Fruit fly (Drosophila melanogaster) whole organism, embryonic: ENCODE results near the gene Kah.

Source experiments
- Awh ChIP-seq: fragments of 200-800 bp; sonication (Bioruptor generic); IDR thresholded peaks from 2 replicates; pipeline ENCODE4, ENCODE4 v1.3.6; 2022; ENCODE audit warnings: missing biosample characterization, missing genetic modification characterization
- Blimp-1 ChIP-seq: fragments of 200-800 bp; sonication (Bioruptor generic); optimal IDR thresholded peaks from 3 replicates; lab custom pipeline; 2018; ENCODE audit warnings: missing biosample characterization, missing genetic modification characterization, mild to moderate bottlenecking, moderate library complexity, missing genetic modification reagents
- CG10209 ChIP-seq: fragments of 200-800 bp; sonication (Bioruptor generic); optimal IDR thresholded peaks from 3 replicates; lab custom pipeline; 2017; ENCODE audit warnings: missing biosample characterization, mild to moderate bottlenecking, missing genetic modification characterization, missing genetic modification reagents
- CG10543 ChIP-seq: fragments of 200-800 bp; sonication (Bioruptor generic); optimal IDR thresholded peaks from 3 replicates; lab custom pipeline; 2017; ENCODE audit warnings: missing biosample characterization, mild to moderate bottlenecking, missing genetic modification characterization, moderate library complexity
- CG11560 ChIP-seq: fragments of 200-800 bp; sonication (Bioruptor generic); IDR thresholded peaks from 3 replicates; pipeline ENCODE4 v1.3.6; 2022; ENCODE audit warnings: missing biosample characterization, missing genetic modification characterization
- CG11695 ChIP-seq: fragments of 200-800 bp; sonication (Bioruptor generic); IDR thresholded peaks from 3 replicates; pipeline ENCODE4 v1.3.6; 2022; ENCODE audit warnings: missing biosample characterization, missing genetic modification characterization
- CG11696 ChIP-seq: fragments of 200-800 bp; sonication (Bioruptor generic); IDR thresholded peaks from 2 replicates; pipeline ENCODE4 v1.3.6; 2022; ENCODE audit warnings: missing biosample characterization, missing genetic modification characterization
- CG12104 ChIP-seq: fragments of 200-800 bp; sonication (Bioruptor generic); optimal IDR thresholded peaks from 3 replicates; lab custom pipeline; 2016; ENCODE audit warnings: missing biosample characterization, missing genetic modification characterization
- CG15269 ChIP-seq: fragments of 200-800 bp; sonication (Bioruptor generic); optimal IDR thresholded peaks from 2 replicates; lab custom pipeline; 2018; ENCODE audit warnings: missing biosample characterization, mild to moderate bottlenecking, missing genetic modification characterization, moderate library complexity
- CG1647 ChIP-seq: fragments of 200-800 bp; sonication (Bioruptor generic); optimal IDR thresholded peaks from 3 replicates; lab custom pipeline; 2016; ENCODE audit warnings: missing biosample characterization, missing genetic modification characterization
- CG16863 ChIP-seq: fragments of 200-800 bp; sonication (Bioruptor generic); optimal IDR thresholded peaks from 3 replicates; lab custom pipeline; 2016; ENCODE audit warnings: missing biosample characterization, missing genetic modification characterization
- CG1832 ChIP-seq: fragments of 200-800 bp; sonication (Bioruptor generic); optimal IDR thresholded peaks from 2 replicates; lab custom pipeline; 2017; ENCODE audit warnings: missing biosample characterization, mild to moderate bottlenecking, missing genetic modification characterization, inconsistent platforms
- CG18619 ChIP-seq: fragments of 200-800 bp; sonication (Bioruptor generic); optimal IDR thresholded peaks from 3 replicates; lab custom pipeline; 2017; ENCODE audit warnings: missing biosample characterization, mild to moderate bottlenecking, missing genetic modification characterization
- CG33557 ChIP-seq: fragments of 200-800 bp; sonication (Bioruptor generic); optimal IDR thresholded peaks from 2 replicates; lab custom pipeline; 2019; ENCODE audit warnings: missing biosample characterization, mild to moderate bottlenecking, missing genetic modification characterization, moderate library complexity
- CG3838 ChIP-seq: fragments of 200-800 bp; sonication (Bioruptor generic); optimal IDR thresholded peaks from 3 replicates; lab custom pipeline; 2016; ENCODE audit warnings: missing biosample characterization, missing genetic modification characterization
- CG4617 ChIP-seq: fragments of 200-800 bp; sonication (Bioruptor generic); optimal IDR thresholded peaks from 3 replicates; lab custom pipeline; 2016; ENCODE audit warnings: missing biosample characterization, missing genetic modification characterization, borderline replicate concordance
- CG4730 ChIP-seq: fragments of 200-800 bp; sonication (Bioruptor generic); IDR thresholded peaks from 2 replicates; pipeline ENCODE4 v1.3.6; 2022; ENCODE audit warnings: missing biosample characterization, missing genetic modification characterization
- CG5245 ChIP-seq: fragments of 200-800 bp; sonication (Bioruptor generic); optimal IDR thresholded peaks from 3 replicates; lab custom pipeline; 2016; ENCODE audit warnings: missing biosample characterization, missing genetic modification characterization
- CG5953 ChIP-seq: fragments of 200-800 bp; sonication (Bioruptor generic); IDR thresholded peaks from 2 replicates; pipeline ENCODE4 v1.3.6; 2022; ENCODE audit warnings: missing biosample characterization, missing genetic modification characterization
- CG6272 ChIP-seq: fragments of 200-800 bp; sonication (Bioruptor generic); IDR thresholded peaks from 2 replicates; pipeline ENCODE4 v1.3.6; 2022; ENCODE audit warnings: missing biosample characterization, missing genetic modification characterization
- CG8924 ChIP-seq: fragments of 200-800 bp; optimal IDR thresholded peaks from 3 replicates; lab custom pipeline; 2019; ENCODE audit warnings: missing biosample characterization, mild to moderate bottlenecking, missing genetic modification characterization, moderate library complexity
- D ChIP-seq, 2 experiments: fragments of 200-800 bp in 1 of 2; fragments of >200 bp in 1 of 2; sonication (Bioruptor generic) in 1 of 2; optimal IDR thresholded peaks; 2 replicates in 1 of 2; 3 replicates in 1 of 2; lab custom pipeline; 2017; ENCODE audit warnings: mild to moderate bottlenecking in 1 of 2, missing biosample characterization in 1 of 2, missing genetic modification characterization in 1 of 2, missing genetic modification reagents in 1 of 2
- Elba2 ChIP-seq: fragments of 200-800 bp; sonication (Bioruptor generic); optimal IDR thresholded peaks from 3 replicates; lab custom pipeline; 2016; ENCODE audit warnings: missing biosample characterization, missing genetic modification characterization
- Fer2 ChIP-seq: fragments of 200-800 bp; sonication (Bioruptor generic); optimal IDR thresholded peaks from 2 replicates; lab custom pipeline; 2018; ENCODE audit warnings: missing biosample characterization, mild to moderate bottlenecking, missing genetic modification characterization, moderate library complexity
- H2.0 ChIP-seq: fragments of 200-800 bp; sonication (Bioruptor generic); IDR thresholded peaks from 2 replicates; pipeline ENCODE4 v1.3.6; 2022; ENCODE audit warnings: missing biosample characterization, missing genetic modification characterization
- Hey ChIP-seq: fragments of 200-800 bp; sonication (Bioruptor generic); optimal IDR thresholded peaks from 3 replicates; lab custom pipeline; 2018; ENCODE audit warnings: missing biosample characterization, mild to moderate bottlenecking, missing genetic modification characterization
- Myb ChIP-seq: fragments of 200-800 bp; sonication (Bioruptor generic); optimal IDR thresholded peaks from 2 replicates; lab custom pipeline; 2016; ENCODE audit warnings: missing biosample characterization, missing genetic modification characterization
- Nf-YC ChIP-seq: fragments of 200-800 bp; optimal IDR thresholded peaks from 3 replicates; lab custom pipeline; 2019; ENCODE audit warnings: missing biosample characterization, mild to moderate bottlenecking, missing genetic modification characterization, moderate library complexity
- PHDP ChIP-seq: fragments of 200-800 bp; sonication (Bioruptor generic); optimal IDR thresholded peaks from 3 replicates; lab custom pipeline; 2018; ENCODE audit warnings: missing biosample characterization, mild to moderate bottlenecking, missing genetic modification characterization, moderate library complexity
- Sry-β ChIP-seq: fragments of 200-800 bp; sonication (Bioruptor generic); optimal IDR thresholded peaks from 2 replicates; lab custom pipeline; 2018; ENCODE audit warnings: missing biosample characterization, mild to moderate bottlenecking, missing genetic modification characterization, moderate library complexity
- Usf ChIP-seq: fragments of 200-800 bp; sonication (Bioruptor generic); optimal IDR thresholded peaks from 2 replicates; lab custom pipeline; 2017; ENCODE audit warnings: missing genotype, missing biosample characterization, missing genetic modification characterization
- Vsx1 ChIP-seq: fragments of 200-800 bp; sonication (Bioruptor generic); optimal IDR thresholded peaks from 2 replicates; lab custom pipeline; 2017; ENCODE audit warnings: missing biosample characterization, mild to moderate bottlenecking, missing genetic modification characterization, missing genetic modification reagents
- al ChIP-seq: fragments of 200-800 bp; sonication (Bioruptor generic); IDR thresholded peaks from 2 replicates; pipeline ENCODE4 v1.3.6; 2022; ENCODE audit warnings: missing biosample characterization, missing genetic modification characterization
- dm ChIP-seq: fragments of 200-800 bp; sonication (Bioruptor generic); optimal IDR thresholded peaks from 3 replicates; lab custom pipeline; 2016; ENCODE audit warnings: missing biosample characterization, missing genetic modification characterization
- dmrt11E ChIP-seq: fragments of 200-800 bp; sonication (Bioruptor generic); optimal IDR thresholded peaks from 3 replicates; lab custom pipeline; 2018; ENCODE audit warnings: missing biosample characterization, mild to moderate bottlenecking, missing genetic modification characterization, moderate library complexity
- gsb ChIP-seq: fragments of 200-800 bp; sonication (Bioruptor generic); IDR thresholded peaks from 2 replicates; pipeline ENCODE4 v1.3.6; 2022; ENCODE audit warnings: missing biosample characterization, missing genetic modification characterization
- gt ChIP-seq: fragments of 200-800 bp; sonication (Bioruptor generic); IDR thresholded peaks from 2 replicates; pipeline ENCODE4 v1.3.6; 2022; ENCODE audit warnings: missing biosample characterization, missing genetic modification characterization
- ind ChIP-seq: fragments of 200-800 bp; sonication (Bioruptor generic); optimal IDR thresholded peaks from 3 replicates; lab custom pipeline; 2016; ENCODE audit warnings: missing biosample characterization, missing genetic modification characterization
- ken ChIP-seq: fragments of 200-800 bp; sonication (Bioruptor generic); IDR thresholded peaks from 3 replicates; pipeline ENCODE4 v1.3.6; 2022; ENCODE audit warnings: missing biosample characterization, missing genetic modification characterization
- lbe ChIP-seq: fragments of 200-800 bp; sonication (Bioruptor generic); optimal IDR thresholded peaks from 2 replicates; lab custom pipeline; 2016; ENCODE audit warnings: missing biosample characterization, mild to moderate bottlenecking, missing genetic modification characterization
- phol ChIP-seq: fragments of 200-800 bp; sonication (Bioruptor generic); optimal IDR thresholded peaks from 3 replicates; lab custom pipeline; 2018; ENCODE audit warnings: missing biosample characterization, mild to moderate bottlenecking, missing genetic modification characterization, moderate library complexity
- pros ChIP-seq: fragments of 200-800 bp; sonication (Bioruptor generic); optimal IDR thresholded peaks from 3 replicates; lab custom pipeline; 2019; ENCODE audit warnings: missing biosample characterization, mild to moderate bottlenecking, missing genetic modification characterization, moderate library complexity
- row ChIP-seq: fragments of 200-800 bp; sonication (Bioruptor generic); IDR thresholded peaks from 3 replicates; pipeline ENCODE4 v1.3.6; 2022; ENCODE audit warnings: missing biosample characterization, missing genetic modification characterization
- slou ChIP-seq: fragments of 200-800 bp; sonication (Bioruptor generic); optimal IDR thresholded peaks from 3 replicates; lab custom pipeline; 2016; ENCODE audit warnings: missing biosample characterization, missing genetic modification characterization
- sr ChIP-seq: fragments of 200-800 bp; sonication (Bioruptor generic); IDR thresholded peaks from 3 replicates; pipeline ENCODE4 v1.3.6; 2022; ENCODE audit warnings: missing biosample characterization, missing genetic modification characterization
- twi ChIP-seq: fragments of 200-800 bp; optimal IDR thresholded peaks from 2 replicates; lab custom pipeline; 2019; ENCODE audit warnings: missing biosample characterization, mild to moderate bottlenecking, missing genetic modification characterization, moderate library complexity
- unpg ChIP-seq: fragments of 200-800 bp; sonication (Bioruptor generic); optimal IDR thresholded peaks from 3 replicates; lab custom pipeline; 2018; ENCODE audit warnings: missing biosample characterization, mild to moderate bottlenecking, missing genetic modification characterization, moderate library complexity
- zf30C ChIP-seq: fragments of 200-800 bp; sonication (Bioruptor generic); optimal IDR thresholded peaks from 3 replicates; lab custom pipeline; 2018; ENCODE audit warnings: missing biosample characterization, mild to moderate bottlenecking, missing genetic modification characterization

The Kah gene

DNA sequence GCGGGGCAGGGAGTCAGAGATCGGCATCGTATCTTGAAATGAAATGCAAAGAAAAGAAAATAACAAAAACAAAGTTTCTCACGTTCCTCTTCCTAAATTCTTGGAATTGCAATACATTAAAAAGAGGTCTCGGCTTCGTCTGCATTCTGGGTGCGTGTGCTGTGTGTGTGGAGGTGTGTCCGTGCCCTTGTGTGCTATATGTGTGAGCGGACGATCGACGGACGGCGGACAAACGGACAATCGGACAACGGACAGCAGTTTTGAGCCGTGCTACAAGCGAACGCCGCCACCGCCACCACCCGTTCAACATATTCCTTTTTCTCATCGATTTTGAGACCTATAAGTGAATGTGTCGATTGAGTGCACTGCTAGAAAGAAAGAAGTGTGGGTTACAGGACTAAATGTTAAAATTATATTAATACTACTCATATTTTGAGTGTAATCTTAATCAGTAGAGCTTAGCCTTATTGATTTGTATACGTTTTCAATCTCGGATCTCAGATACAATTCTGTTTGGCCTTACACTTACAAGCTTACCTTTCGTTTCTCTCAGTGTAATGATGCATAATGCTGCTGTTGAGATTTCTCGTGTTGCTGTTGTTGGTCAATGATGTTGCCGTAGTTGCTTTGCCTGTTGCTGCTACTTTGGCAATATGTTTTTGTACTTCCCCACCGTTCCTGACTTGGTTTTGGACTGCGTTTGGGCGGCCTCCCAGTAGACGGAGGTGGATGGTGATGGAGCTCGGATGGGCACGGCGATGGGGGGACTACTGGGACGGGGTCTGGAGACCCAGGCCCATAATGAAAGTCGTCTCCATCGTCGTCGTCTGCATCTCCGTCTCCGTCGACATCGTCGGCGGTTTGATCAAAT, 32.3 kb upstream of the Kah start (continued):
- TF ChIP-seq phol (tag; lab: Kevin White, UChicago) = peak; percentile 90
- peak; percentile 30; the same call in 1 of the 2 replicates for TF ChIP-seq Awh (GFP tag; lab: Robert Waterston, UW)
- TF ChIP-seq CG10209 = peak; percentile 83
- peak; percentile 35 for TF ChIP-seq CG3838 (GFP tag; lab: Kevin White, UChicago)
- TF ChIP-seq zf30C (GFP tag; lab: Kevin White, UChicago) = peak; percentile 98
- TF ChIP-seq CG33557 (GFP tag; lab: Kevin White, UChicago) = peak; percentile 96
- peak; percentile 77 for TF ChIP-seq Usf
- peak; percentile 55 for TF ChIP-seq Vsx1 (GFP tag; lab: Kevin White, UChicago)
- no peak for TF ChIP-seq CG11696
- TF ChIP-seq Sry-β (GFP tag; lab: Kevin White, UChicago) = no peak
- TF ChIP-seq CG8924 (tag; lab: Kevin White, UChicago) = peak; percentile 92
- TF ChIP-seq gt = peak; percentile 80
- peak; percentile 87 for TF ChIP-seq Elba2 (GFP tag; lab: Kevin White, UChicago)
- peak; percentile 61 for TF ChIP-seq CG18619 (GFP tag; lab: Kevin White, UChicago)
- peak; percentile 61 for TF ChIP-seq PHDP (tag; lab: Kevin White, UChicago)
- peak; percentile 69; the same call in 2 of the 3 replicates for TF ChIP-seq ken (GFP tag; lab: Robert Waterston, UW)
- no peak for TF ChIP-seq CG11560 (tag; lab: Robert Waterston, UW)
- peak; percentile 97 for TF ChIP-seq dmrt11E (tag; lab: Kevin White, UChicago)
- TF ChIP-seq dm (GFP tag; lab: Kevin White, UChicago) = peak; percentile 10
- no peak for TF ChIP-seq sr
- TF ChIP-seq Blimp-1 (GFP tag; lab: Kevin White, UChicago) = peak; percentile 82
- TF ChIP-seq CG12104 (GFP tag; lab: Kevin White, UChicago) = peak; percentile 54
- TF ChIP-seq al (GFP tag; lab: Robert Waterston, UW) = no peak
- peak; percentile 91 for TF ChIP-seq twi (tag; lab: Kevin White, UChicago)
- TF ChIP-seq ind (GFP tag; lab: Kevin White, UChicago) = peak; percentile 55
- peak; percentile 85 for TF ChIP-seq row (GFP tag; lab: Robert Waterston, UW)
- no peak for TF ChIP-seq CG5953 (GFP tag; lab: Robert Waterston, UW)
- peak; percentile 73 for TF ChIP-seq pros
- no peak for TF ChIP-seq gsb (GFP tag; lab: Robert Waterston, UW)
- peak; percentile 87 for TF ChIP-seq unpg (GFP tag; lab: Kevin White, UChicago)
- peak; percentile 47; the same call in 1 of the 3 replicates for TF ChIP-seq CG11695 (GFP tag; lab: Robert Waterston, UW)
- peak; percentile 53 for TF ChIP-seq CG1647 (GFP tag; lab: Kevin White, UChicago)
- no peak for TF ChIP-seq Fer2 (tag; lab: Kevin White, UChicago)
- no peak for TF ChIP-seq Myb (GFP tag; lab: Kevin White, UChicago)
- TF ChIP-seq CG5245 (GFP tag; lab: Kevin White, UChicago) = peak; percentile 73
- TF ChIP-seq CG15269 (tag; lab: Kevin White, UChicago) = peak; percentile 44
- TF ChIP-seq CG6272 = no peak
- peak; percentile 40; the same call in 1 of the 2 replicates for TF ChIP-seq CG4730 (GFP tag; lab: Robert Waterston, UW)
- no peak for TF ChIP-seq D (optimal IDR thresholded peaks at IDR 0.05; lab: Kevin White, UChicago)
- TF ChIP-seq D (GFP tag; optimal IDR thresholded peaks at IDR 0.05; lab: Kevin White, UChicago) = peak; percentile 90
- TF ChIP-seq slou (GFP tag; lab: Kevin White, UChicago) = no peak
- no peak for TF ChIP-seq Hey
- no peak for TF ChIP-seq CG10543 (GFP tag; lab: Kevin White, UChicago)
- peak; percentile 57 for TF ChIP-seq H2.0 (GFP tag; lab: Robert Waterston, UW)
- peak; percentile 94 for TF ChIP-seq lbe
- peak; percentile 76 for TF ChIP-seq CG4617 (GFP tag; lab: Kevin White, UChicago)
- TF ChIP-seq CG1832 (GFP tag; lab: Kevin White, UChicago) = no peak
- TF ChIP-seq CG16863 (GFP tag; lab: Kevin White, UChicago) = peak; percentile 73
- TF ChIP-seq Nf-YC = no peak
